Fruit fly (Drosophila melanogaster): ENCODE measurements around the gene CG13082.

Gene CG13082

dm6 chr2L:19517154-19517814 lies 20.9 kb upstream of the CG13082 start, which contains the start of gene Hasp (continued):
- TF ChIP-seq Eip74EF (GFP tag; optimal IDR thresholded peaks at IDR 0.05) (peak in 1 of 2 experiments; percentile 67), CG11085 (GFP tag; IDR thresholded peaks at IDR 0.05) (no peak), CG11456 (GFP tag; IDR thresholded peaks at IDR 0.05) (peak; percentile 60; the same call in 2 of the 3 replicates), kay (GFP tag; optimal IDR thresholded peaks at IDR 0.05) (peak; percentile 12), seq (GFP tag; IDR thresholded peaks at IDR 0.05) (0 out of 2 replicates have a peak, but pooled peaks have one; percentile 6), CG33557 (GFP tag; optimal IDR thresholded peaks at IDR 0.05) (no peak), jumu (GFP tag; optimal IDR thresholded peaks at IDR 0.05) (no peak), CG4820 (GFP tag; optimal IDR thresholded peaks at IDR 0.05) (peak; percentile 58), CG11504 (tag; optimal IDR thresholded peaks at IDR 0.05) (peak; percentile 64), Xbp1 (GFP tag; optimal IDR thresholded peaks at IDR 0.05) (peak; percentile 52), wor (GFP tag; IDR thresholded peaks at IDR 0.05) (no peak), CG18262 (tag; optimal IDR thresholded peaks at IDR 0.05) (peak; percentile 65), ttk (GFP tag; IDR thresholded peaks at IDR 0.05) (peak; percentile 33; the same call in 1 of the 2 replicates), fu2 (GFP tag; optimal IDR thresholded peaks at IDR 0.05) (no peak), nerfin-1 (tag; optimal IDR thresholded peaks at IDR 0.05) (peak; percentile 40), CG32532 (GFP tag; IDR thresholded peaks at IDR 0.05) (peak; percentile 75), CG30431 (GFP tag; optimal IDR thresholded peaks at IDR 0.05) (no peak), CG10209 (GFP tag; optimal IDR thresholded peaks at IDR 0.05) (peak; percentile 26), Vsx1 (GFP tag; optimal IDR thresholded peaks at IDR 0.05) (no peak), exex (tag; optimal IDR thresholded peaks at IDR 0.05) (no peak), CG11695 (GFP tag; IDR thresholded peaks at IDR 0.05) (peak; percentile 48; the same call in 1 of the 3 replicates), Gug (GFP tag; IDR thresholded peaks at IDR 0.05) (peak; percentile 45; the same call in 2 of the 4 replicates), Doc3 (GFP tag; IDR thresholded peaks at IDR 0.05; ENCODE audit: partially characterized antibody) (peak; percentile 50; the same call in 2 of the 3 replicates), CG5245 (GFP tag; optimal IDR thresholded peaks at IDR 0.05) (peak; percentile 24), nmo (GFP tag; optimal IDR thresholded peaks at IDR 0.05) (peak; percentile 79), CG7839 (tag; optimal IDR thresholded peaks at IDR 0.05) (peak; percentile 83), Dll (GFP tag; IDR thresholded peaks at IDR 0.05; ENCODE audit: partially characterized antibody) (peak; percentile 68), sna (GFP tag; IDR thresholded peaks at IDR 0.05; ENCODE audit: partially characterized antibody) (peak; percentile 87), org-1 (GFP tag; optimal IDR thresholded peaks at IDR 0.05) (no peak), CG15601 (tag; optimal IDR thresholded peaks at IDR 0.05) (peak; percentile 17), run (tag; optimal IDR thresholded peaks at IDR 0.05) (no peak), CG2116 (GFP tag; optimal IDR thresholded peaks at IDR 0.05) (peak; percentile 72), CG16779 (GFP tag; IDR thresholded peaks at IDR 0.05) (no peak), CG7745 (tag; optimal IDR thresholded peaks at IDR 0.05) (no peak), CG12659 (GFP tag; optimal IDR thresholded peaks at IDR 0.05) (peak; percentile 46), gcm (GFP tag; optimal IDR thresholded peaks at IDR 0.05) (peak; percentile 59), br (optimal IDR thresholded peaks at IDR 0.05) (no peak), MTF-1 (GFP tag; optimal IDR thresholded peaks at IDR 0.05; ENCODE audit: borderline replicate concordance) (peak; percentile 4), slp2 (GFP tag; optimal IDR thresholded peaks at IDR 0.05) (peak; percentile 31), Jarid2 (GFP tag; optimal IDR thresholded peaks at IDR 0.05) (no peak), Drgx (GFP tag; IDR thresholded peaks at IDR 0.05) (no peak), CG13123 (GFP tag; optimal IDR thresholded peaks at IDR 0.05) (no peak), Scr (GFP tag; IDR thresholded peaks at IDR 0.05; ENCODE audit: partially characterized antibody) (peak; percentile 60), sob (GFP tag; IDR thresholded peaks at IDR 0.05) (peak; percentile 65), sqz (GFP tag; optimal IDR thresholded peaks at IDR 0.05) (no peak), gt (GFP tag; IDR thresholded peaks at IDR 0.05) (no peak), CG4404 (GFP tag; IDR thresholded peaks at IDR 0.05) (no peak), Sry-δ (GFP tag; optimal IDR thresholded peaks at IDR 0.05) (no peak), Abd-B (GFP tag; optimal IDR thresholded peaks at IDR 0.05) (peak; percentile 41)
